Worm (Caenorhabditis elegans): Measurements from ENCODE around the gene K09F5.1.

K09F5.1 gene

ce11 chrX:7779527-7780033 lies 40.1 kb downstream of the K09F5.1 start, which contains the start of gene ZK154.1:
TSS of gene ZK154.1 (plus strand) at chrX:7779577.
- TF ChIP-seq mes-2 (tag; optimal IDR thresholded peaks at IDR 0.05; ENCODE audit: poor library complexity, severe bottlenecking) (no peak), ceh-28 (tag; optimal IDR thresholded peaks at IDR 0.05) (no peak), aha-1 (tag) (peak; percentile 93), egl-43 (GFP tag; IDR thresholded peaks at IDR 0.05) (peak; percentile 36; the same call in 1 of the 2 replicates)

ce11 chrX:7781827-7782226 lies 42.4 kb downstream of the K09F5.1 start:
- TF ChIP-seq ceh-44 (GFP tag; IDR thresholded peaks at IDR 0.05) (no peak), tag-97 (GFP tag; IDR thresholded peaks at IDR 0.05) (no peak), aha-1 (tag) (peak; percentile 91)

ce11 chrX:7782389-7782788 lies 42.9 kb downstream of the K09F5.1 start, which contains the start of gene ZK154.4:
TSS of gene ZK154.4 (minus strand) at chrX:7782415.
- no peak for TF ChIP-seq lim-7 (GFP tag; IDR thresholded peaks at IDR 0.05)
- peak; percentile 60 for TF ChIP-seq nhr-6 (tag; optimal IDR thresholded peaks at IDR 0.05)
- TF ChIP-seq gei-8 (GFP tag; optimal IDR thresholded peaks at IDR 0.05) = no peak
- no peak for TF ChIP-seq Y5F2A.4 (GFP tag; optimal IDR thresholded peaks at IDR 0.05)
- peak; percentile 58 for TF ChIP-seq dve-1 (tag; optimal IDR thresholded peaks at IDR 0.05; ENCODE audit: insufficient read depth)
- TF ChIP-seq daf-19 (GFP tag; conservative IDR thresholded peaks at IDR 0.05) = no peak
- no peak for TF ChIP-seq php-3 (GFP tag; IDR thresholded peaks at IDR 0.05)
- TF ChIP-seq mdt-29 (GFP tag; IDR thresholded peaks at IDR 0.05) = no peak
- TF ChIP-seq aly-2 (tag; optimal IDR thresholded peaks at IDR 0.05) = no peak
- TF ChIP-seq F26F4.8 (GFP tag; conservative IDR thresholded peaks at IDR 0.05) = no peak
- TF ChIP-seq zip-2 (tag; optimal IDR thresholded peaks at IDR 0.05) = no peak
- TF ChIP-seq R02D3.7 (tag; optimal IDR thresholded peaks at IDR 0.05) = no peak
- no peak for TF ChIP-seq pqm-1 (tag; optimal IDR thresholded peaks at IDR 0.05)
- TF ChIP-seq mdl-1 (tag; optimal IDR thresholded peaks at IDR 0.05) = no peak
- no peak for TF ChIP-seq ceh-28 (tag; optimal IDR thresholded peaks at IDR 0.05)
- TF ChIP-seq nhr-76 (tag; optimal IDR thresholded peaks at IDR 0.05) = no peak
- TF ChIP-seq lin-13 (GFP tag; optimal IDR thresholded peaks at IDR 0.05) = no peak
- TF ChIP-seq rbr-2 (tag; optimal IDR thresholded peaks at IDR 0.05) = peak; percentile 50
- no peak for TF ChIP-seq attf-4 (tag; optimal IDR thresholded peaks at IDR 0.05)
- no peak for TF ChIP-seq vab-7 (GFP tag; IDR thresholded peaks at IDR 0.05)
- no peak for TF ChIP-seq Y105C5A.15 (GFP tag; IDR thresholded peaks at IDR 0.05)
- TF ChIP-seq nhr-10 (tag; optimal IDR thresholded peaks at IDR 0.05) = no peak
- TF ChIP-seq lir-3 (tag; optimal IDR thresholded peaks at IDR 0.05) = no peak
- TF ChIP-seq jun-1 (tag; optimal IDR thresholded peaks at IDR 0.05) = peak; percentile 34
- no peak for TF ChIP-seq lin-39 (tag; optimal IDR thresholded peaks at IDR 0.05)
- no peak for TF ChIP-seq ceh-62 (tag; optimal IDR thresholded peaks at IDR 0.05)
- TF ChIP-seq ctbp-1 (GFP tag; IDR thresholded peaks at IDR 0.05) = no peak
- no peak for TF ChIP-seq mxl-2 (GFP tag; conservative IDR thresholded peaks at IDR 0.05)
- peak; percentile 33; the same call in 1 of the 2 replicates for TF ChIP-seq egl-43 (GFP tag; IDR thresholded peaks at IDR 0.05)
- no peak for TF ChIP-seq mxl-3 (GFP tag; optimal IDR thresholded peaks at IDR 0.05)
- no peak for TF ChIP-seq F44E2.7 (GFP tag; IDR thresholded peaks at IDR 0.05)
- no peak for TF ChIP-seq nhr-111 (GFP tag; optimal IDR thresholded peaks at IDR 0.05)
- no peak for TF ChIP-seq skn-1 (tag; optimal IDR thresholded peaks at IDR 0.05)
- TF ChIP-seq ceh-44 (GFP tag; IDR thresholded peaks at IDR 0.05) = no peak
- no peak for TF ChIP-seq F49E8.2 (tag; optimal IDR thresholded peaks at IDR 0.05; ENCODE audit: borderline replicate concordance)
- no peak for TF ChIP-seq set-16 (GFP tag; IDR thresholded peaks at IDR 0.05)
- TF ChIP-seq dmd-6 (GFP tag; IDR thresholded peaks at IDR 0.05) = 0 out of 2 replicates have a peak, but pooled peaks have one; percentile 20
- TF ChIP-seq daf-16 (GFP tag; optimal IDR thresholded peaks at IDR 0.05) = no peak
- peak; percentile 23 for TF ChIP-seq daf-16 (tag; optimal IDR thresholded peaks at IDR 0.05)
- TF ChIP-seq F10B5.3 (tag; optimal IDR thresholded peaks at IDR 0.05) = no peak
- TF ChIP-seq saeg-2 (GFP tag; IDR thresholded peaks at IDR 0.05) = no peak
- no peak for TF ChIP-seq ztf-11 (tag; optimal IDR thresholded peaks at IDR 0.05)
- TF ChIP-seq egl-27 (tag; optimal IDR thresholded peaks at IDR 0.05) = no peak
- TF ChIP-seq hlh-11 (tag; optimal IDR thresholded peaks at IDR 0.05) = peak; percentile 44
- peak; percentile 55 for TF ChIP-seq hmg-1.1 (GFP tag; IDR thresholded peaks at IDR 0.05)

Measured in whole organism, L4 larva.